Worm (Caenorhabditis elegans): ENCODE results near the gene rabr-3.

ce11 chrV:16235135-16235534 lies 39.7 kb downstream of the rabr-3 start, which contains the start of gene F21H7.3:
- no peak for TF ChIP-seq ztf-26 (tag; optimal IDR thresholded peaks at IDR 0.05)
- TF ChIP-seq snpc-4 (GFP tag; optimal IDR thresholded peaks at IDR 0.05): no peak
- no peak for TF ChIP-seq snpc-4 (tag; optimal IDR thresholded peaks at IDR 0.05)
- TF ChIP-seq repo-1 (tag; optimal IDR thresholded peaks at IDR 0.05): no peak
- no peak for TF ChIP-seq efl-1 (GFP tag; optimal IDR thresholded peaks at IDR 0.05)
- no peak for TF ChIP-seq bed-1 (GFP tag; IDR thresholded peaks at IDR 0.05)
- no peak for TF ChIP-seq ama-1 (optimal IDR thresholded peaks at IDR 0.05)
- no peak for TF ChIP-seq ama-1 (GFP tag; optimal IDR thresholded peaks at IDR 0.05)
- no peak for TF ChIP-seq unc-130 (GFP tag; optimal IDR thresholded peaks at IDR 0.05)
- no peak for TF ChIP-seq lag-1 (GFP tag; IDR thresholded peaks at IDR 0.05)
- no peak for TF ChIP-seq nhr-179 (tag; optimal IDR thresholded peaks at IDR 0.05)

Measured in whole organism, young adult.